Fruit fly (Drosophila melanogaster): Measurements from ENCODE around the gene CG42764.

dm6 chr3L:20430182-20430581 is 35.7 kb downstream of the CG42764 start, which contains the start of gene CG5262:
- TF ChIP-seq CG8478 (optimal IDR thresholded peaks at IDR 0.05) (no peak), usp (GFP tag; optimal IDR thresholded peaks at IDR 0.05) (no peak)
